Fruit fly (Drosophila melanogaster) whole organism, embryonic: ENCODE results near the gene Mst36Fb.

Source experiments
- BEAF-32 ChIP-seq: fragments of 200-800 bp; sonication (Bioruptor generic); optimal IDR thresholded peaks from 3 replicates; lab custom pipeline; 2017; ENCODE audit warnings: missing biosample characterization, missing genetic modification characterization, mild to moderate bottlenecking, moderate library complexity, missing genetic modification reagents
- CG10267 ChIP-seq: fragments of 200-800 bp; sonication (Bioruptor generic); optimal IDR thresholded peaks from 2 replicates; lab custom pipeline; 2018; ENCODE audit warnings: missing biosample characterization, mild to moderate bottlenecking, missing genetic modification characterization, moderate library complexity
- CG10565 ChIP-seq: fragments of 200-800 bp; sonication (Bioruptor generic); optimal IDR thresholded peaks from 3 replicates; lab custom pipeline; 2016; ENCODE audit warnings: missing biosample characterization, mild to moderate bottlenecking, missing genetic modification characterization
- CG12071 ChIP-seq: fragments of 200-800 bp; sonication (Bioruptor generic); optimal IDR thresholded peaks from 3 replicates; lab custom pipeline; 2018; ENCODE audit warnings: missing biosample characterization, mild to moderate bottlenecking, missing genetic modification characterization
- CG12155 ChIP-seq: fragments of 200-800 bp; sonication (Bioruptor generic); optimal IDR thresholded peaks from 3 replicates; lab custom pipeline; 2016; ENCODE audit warnings: missing biosample characterization, missing genetic modification characterization
- CG14441 ChIP-seq: fragments of 200-800 bp; sonication (Bioruptor generic); IDR thresholded peaks from 2 replicates; pipeline ENCODE4 v1.3.6; 2022; ENCODE audit warnings: missing biosample characterization, missing genetic modification characterization
- CG15073 ChIP-seq: fragments of 200-800 bp; sonication (Bioruptor generic); optimal IDR thresholded peaks from 2 replicates; lab custom pipeline; 2016; ENCODE audit warnings: missing biosample characterization, missing genetic modification characterization
- CG16813 ChIP-seq: fragments of 200-800 bp; sonication (Bioruptor generic); IDR thresholded peaks from 3 replicates; pipeline ENCODE4 v1.3.6; 2022; ENCODE audit warnings: missing biosample characterization, missing genetic modification characterization; ENCODE audit not compliant: partially characterized antibody
- CG17359 ChIP-seq: fragments of 200-800 bp; sonication (Bioruptor generic); optimal IDR thresholded peaks from 3 replicates; lab custom pipeline; 2018; ENCODE audit warnings: missing biosample characterization, mild to moderate bottlenecking, missing genetic modification characterization, moderate library complexity
- CG18764 ChIP-seq: fragments of 200-800 bp; sonication (Bioruptor generic); optimal IDR thresholded peaks from 3 replicates; lab custom pipeline; 2016; ENCODE audit warnings: missing biosample characterization, missing genetic modification characterization
- CG2120 ChIP-seq: fragments of 200-800 bp; sonication (Bioruptor generic); optimal IDR thresholded peaks from 3 replicates; lab custom pipeline; 2016; ENCODE audit warnings: missing biosample characterization, missing genetic modification characterization
- CG2202 ChIP-seq: fragments of 200-800 bp; sonication (Bioruptor generic); optimal IDR thresholded peaks from 2 replicates; lab custom pipeline; 2018; ENCODE audit warnings: missing biosample characterization, mild to moderate bottlenecking, missing genetic modification characterization
- CG3163 ChIP-seq: fragments of 200-800 bp; sonication (Bioruptor generic); optimal IDR thresholded peaks from 3 replicates; lab custom pipeline; 2016; ENCODE audit warnings: missing biosample characterization, missing genetic modification characterization
- CG4282 ChIP-seq: fragments of 200-800 bp; sonication (Bioruptor generic); optimal IDR thresholded peaks from 2 replicates; lab custom pipeline; 2016; ENCODE audit warnings: missing biosample characterization, missing genetic modification characterization
- CG4820 ChIP-seq: fragments of 200-800 bp; sonication (Bioruptor generic); optimal IDR thresholded peaks from 3 replicates; lab custom pipeline; 2016; ENCODE audit warnings: missing biosample characterization, missing genetic modification characterization
- CG6254 ChIP-seq: fragments of 200-800 bp; sonication (Bioruptor generic); optimal IDR thresholded peaks from 3 replicates; lab custom pipeline; 2017; ENCODE audit warnings: mild to moderate bottlenecking, missing biosample characterization, missing genetic modification reagents, missing genetic modification characterization
- CG8281 ChIP-seq: fragments of 200-800 bp; sonication (Bioruptor generic); optimal IDR thresholded peaks from 2 replicates; lab custom pipeline; 2018; ENCODE audit warnings: missing biosample characterization, mild to moderate bottlenecking, missing genetic modification characterization, moderate library complexity
- CG8388 ChIP-seq: fragments of 200-800 bp; sonication (Bioruptor generic); optimal IDR thresholded peaks from 2 replicates; lab custom pipeline; 2019; ENCODE audit warnings: missing biosample characterization, mild to moderate bottlenecking, missing genetic modification characterization, moderate library complexity
- Gsc ChIP-seq: fragments of 200-800 bp; sonication (Bioruptor generic); IDR thresholded peaks from 2 replicates; pipeline ENCODE4 v1.3.6; 2022; ENCODE audit warnings: missing biosample characterization, missing genetic modification characterization
- HLHmδ ChIP-seq: fragments of 200-800 bp; sonication (Bioruptor generic); optimal IDR thresholded peaks from 2 replicates; lab custom pipeline; 2018; ENCODE audit warnings: missing biosample characterization, mild to moderate bottlenecking, missing genetic modification characterization, moderate library complexity
- Hr39 ChIP-seq: fragments of >200 bp; optimal IDR thresholded peaks from 2 replicates; lab custom pipeline; 2017
- Meics ChIP-seq: fragments of 200-800 bp; sonication (Bioruptor generic); optimal IDR thresholded peaks from 2 replicates; lab custom pipeline; 2017; ENCODE audit warnings: missing biosample characterization, mild to moderate bottlenecking, missing genetic modification characterization
- Nf-YC ChIP-seq: fragments of 200-800 bp; optimal IDR thresholded peaks from 3 replicates; lab custom pipeline; 2019; ENCODE audit warnings: missing biosample characterization, mild to moderate bottlenecking, missing genetic modification characterization, moderate library complexity
- Pdp1 ChIP-seq, 2 experiments: fragments of 200-800 bp; sonication (Bioruptor generic); optimal IDR thresholded peaks; 3 replicates each; lab custom pipeline; 2016; ENCODE audit warnings: missing biosample characterization in 2 of 2, missing genetic modification characterization in 2 of 2, mild to moderate bottlenecking in 1 of 2, moderate library complexity in 1 of 2
- Poxn ChIP-seq: fragments of 200-800 bp; sonication (Bioruptor generic); IDR thresholded peaks from 2 replicates; pipeline ENCODE4 v1.3.6; 2022; ENCODE audit warnings: missing biosample characterization, missing genetic modification characterization
- TFAM ChIP-seq: fragments of 200-800 bp; sonication (Bioruptor generic); optimal IDR thresholded peaks from 2 replicates; lab custom pipeline; 2017; ENCODE audit warnings: missing biosample characterization, missing genetic modification characterization, inconsistent platforms
- Taf1 ChIP-seq: fragments of 200-800 bp; sonication (Bioruptor generic); IDR thresholded peaks from 2 replicates; pipeline ENCODE4 v1.3.6; 2022; ENCODE audit warnings: missing biosample characterization, missing genetic modification characterization
- abd-A ChIP-seq: fragments of 200-800 bp; sonication (Bioruptor generic); optimal IDR thresholded peaks from 3 replicates; lab custom pipeline; 2019; ENCODE audit warnings: missing biosample characterization, mild to moderate bottlenecking, missing genetic modification characterization, moderate library complexity
- ap ChIP-seq: fragments of 200-800 bp; sonication (Bioruptor generic); IDR thresholded peaks from 2 replicates; pipeline ENCODE4 v1.3.6; 2022; ENCODE audit warnings: missing biosample characterization, missing genetic modification characterization
- chn ChIP-seq: fragments of 200-800 bp; sonication (Bioruptor generic); optimal IDR thresholded peaks from 2 replicates; lab custom pipeline; 2016; ENCODE audit warnings: missing biosample characterization, missing genetic modification characterization
- cwo ChIP-seq: fragments of 200-800 bp; sonication (Bioruptor generic); optimal IDR thresholded peaks from 3 replicates; lab custom pipeline; 2017; ENCODE audit warnings: missing biosample characterization, missing genetic modification characterization, mild to moderate bottlenecking, moderate library complexity, missing genetic modification reagents
- fd102C ChIP-seq: fragments of 200-800 bp; sonication (Bioruptor generic); optimal IDR thresholded peaks from 2 replicates; lab custom pipeline; 2018; ENCODE audit warnings: missing biosample characterization, mild to moderate bottlenecking, missing genetic modification characterization, moderate library complexity
- ham ChIP-seq: fragments of 200-800 bp; sonication (Bioruptor generic); IDR thresholded peaks from 2 replicates; pipeline ENCODE4 v1.3.6; 2022; ENCODE audit warnings: missing biosample characterization, missing genetic modification characterization
- ind ChIP-seq: fragments of 200-800 bp; sonication (Bioruptor generic); optimal IDR thresholded peaks from 3 replicates; lab custom pipeline; 2016; ENCODE audit warnings: missing biosample characterization, missing genetic modification characterization
- pb ChIP-seq: fragments of 200-800 bp; sonication (Bioruptor generic); optimal IDR thresholded peaks from 3 replicates; lab custom pipeline; 2016; ENCODE audit warnings: missing biosample characterization, missing genetic modification characterization
- pho ChIP-seq: fragments of 200-800 bp; sonication (Bioruptor generic); optimal IDR thresholded peaks from 2 replicates; lab custom pipeline; 2016; ENCODE audit warnings: missing biosample characterization, missing genetic modification characterization
- pnt ChIP-seq: fragments of 200-800 bp; sonication (Bioruptor generic); optimal IDR thresholded peaks from 3 replicates; lab custom pipeline; 2016; ENCODE audit warnings: missing biosample characterization, missing genetic modification characterization
- psq ChIP-seq: fragments of 200-800 bp; sonication (Bioruptor generic); optimal IDR thresholded peaks from 2 replicates; lab custom pipeline; 2017; ENCODE audit warnings: missing biosample characterization, missing genetic modification characterization
- pzg ChIP-seq: fragments of 200-800 bp; sonication (Bioruptor generic); optimal IDR thresholded peaks from 3 replicates; lab custom pipeline; 2018; ENCODE audit warnings: missing biosample characterization, mild to moderate bottlenecking, missing genetic modification characterization, moderate library complexity
- ranshi ChIP-seq: fragments of 200-800 bp; sonication (Bioruptor generic); IDR thresholded peaks from 2 replicates; pipeline ENCODE4 v1.3.6; 2022; ENCODE audit warnings: missing biosample characterization, missing genetic modification characterization
- run ChIP-seq: fragments of 200-800 bp; sonication (Bioruptor generic); optimal IDR thresholded peaks from 3 replicates; lab custom pipeline; 2018; ENCODE audit warnings: missing biosample characterization, mild to moderate bottlenecking, missing genetic modification characterization
- slbo ChIP-seq: fragments of 200-800 bp; sonication (Bioruptor generic); IDR thresholded peaks from 2 replicates; pipeline ENCODE4 v1.3.6; 2022; ENCODE audit warnings: missing biosample characterization, missing genetic modification characterization
- sr ChIP-seq: fragments of 200-800 bp; sonication (Bioruptor generic); IDR thresholded peaks from 3 replicates; pipeline ENCODE4 v1.3.6; 2022; ENCODE audit warnings: missing biosample characterization, missing genetic modification characterization
- stc ChIP-seq: fragments of 200-800 bp; sonication (Bioruptor generic); IDR thresholded peaks from 2 replicates; pipeline ENCODE4 v1.3.6; 2022; ENCODE audit warnings: missing biosample characterization, missing genetic modification characterization
- tap ChIP-seq: fragments of 200-800 bp; optimal IDR thresholded peaks from 3 replicates; lab custom pipeline; 2019; ENCODE audit warnings: missing biosample characterization, mild to moderate bottlenecking, missing genetic modification characterization, moderate library complexity
- unc-4 ChIP-seq: fragments of 200-800 bp; sonication (Bioruptor generic); IDR thresholded peaks from 2 replicates; pipeline ENCODE4 v1.3.6; 2022; ENCODE audit warnings: missing biosample characterization, missing genetic modification characterization; ENCODE audit not compliant: partially characterized antibody
- wek ChIP-seq: fragments of 200-800 bp; sonication (Bioruptor generic); optimal IDR thresholded peaks from 3 replicates; lab custom pipeline; 2018; ENCODE audit warnings: missing biosample characterization, mild to moderate bottlenecking, missing genetic modification characterization, moderate library complexity
- wor ChIP-seq: fragments of 200-800 bp; sonication (Bioruptor generic); IDR thresholded peaks from 2 replicates; pipeline ENCODE4 v1.3.6; 2022; ENCODE audit warnings: missing biosample characterization, missing genetic modification characterization
- zen ChIP-seq: fragments of 200-800 bp; sonication (Bioruptor generic); optimal IDR thresholded peaks from 3 replicates; lab custom pipeline; 2018; ENCODE audit warnings: missing biosample characterization, mild to moderate bottlenecking, missing genetic modification characterization, moderate library complexity

The Mst36Fb gene

DNA sequence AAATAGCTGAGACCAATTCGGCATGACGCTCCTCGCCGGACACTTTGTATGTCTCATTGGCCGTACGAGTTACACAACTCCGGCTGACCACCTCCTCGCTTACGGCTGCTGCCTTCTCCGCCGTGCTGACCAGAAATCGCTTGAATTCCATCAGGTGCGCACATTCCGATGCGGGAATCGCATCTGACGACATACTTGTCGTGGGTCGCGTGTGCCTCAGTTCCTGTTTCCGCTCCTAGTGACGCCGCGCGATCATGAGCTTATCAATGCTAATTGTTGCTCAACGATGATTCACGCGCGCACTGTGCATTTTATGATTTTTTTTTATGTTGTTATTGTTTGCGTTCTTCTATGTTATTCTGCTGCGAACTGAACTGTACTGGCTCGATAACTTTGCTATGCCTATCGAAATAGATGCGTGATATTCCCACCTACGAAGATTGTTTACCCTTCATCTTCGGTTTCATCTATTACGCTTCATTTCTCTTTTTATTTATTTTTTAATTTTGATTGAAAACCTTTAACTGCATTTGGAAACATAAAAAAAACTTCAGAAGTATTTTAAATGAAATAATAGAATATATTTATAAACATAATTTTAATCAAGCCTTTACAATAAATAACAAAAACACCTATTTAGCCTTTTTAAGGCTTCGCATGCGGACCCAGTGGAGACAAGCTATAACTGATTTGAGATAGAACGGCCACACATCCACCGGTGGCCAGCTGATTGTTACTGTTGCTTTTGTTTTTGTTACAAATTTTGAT, 28.0 kb upstream of the Mst36Fb start, which contains the start of the genes CG10376 and CG10343 (continued):
- TF ChIP-seq zen (tag; lab: Kevin White, UChicago): peak; percentile 90
- peak; percentile 83 for TF ChIP-seq wor (GFP tag; lab: Robert Waterston, UW)
- TF ChIP-seq abd-A (tag; lab: Kevin White, UChicago): no peak
- TF ChIP-seq CG4282 (GFP tag; lab: Kevin White, UChicago): no peak
- no peak for TF ChIP-seq Hr39 (lab: Kevin White, UChicago)
- TF ChIP-seq stc (GFP tag; lab: Robert Waterston, UW): peak; percentile 44; the same call in 1 of the 2 replicates
- peak; percentile 70 for TF ChIP-seq chn
- peak; percentile 83 for TF ChIP-seq tap (tag; lab: Kevin White, UChicago)
- TF ChIP-seq pzg (GFP tag; lab: Kevin White, UChicago): peak; percentile 52
- TF ChIP-seq Meics (GFP tag; lab: Kevin White, UChicago): peak; percentile 86
- TF ChIP-seq CG12155: peak; percentile 83
- TF ChIP-seq ap: peak; percentile 64
- TF ChIP-seq cwo: peak; percentile 28
- TF ChIP-seq CG12071: no peak
- peak; percentile 66 for TF ChIP-seq run (tag; lab: Kevin White, UChicago)
- TF ChIP-seq Gsc (GFP tag; lab: Robert Waterston, UW): peak; percentile 48; the same call in 1 of the 2 replicates
- TF ChIP-seq pb (GFP tag; lab: Kevin White, UChicago): no peak
- peak; percentile 53 for TF ChIP-seq CG15073 (GFP tag; lab: Kevin White, UChicago)
- peak; percentile 35 for TF ChIP-seq wek (GFP tag; lab: Kevin White, UChicago)
- TF ChIP-seq CG16813: no peak
- peak; percentile 66 for TF ChIP-seq CG2202 (tag; lab: Kevin White, UChicago)
- TF ChIP-seq ind (GFP tag; lab: Kevin White, UChicago): peak; percentile 86
- TF ChIP-seq pho (GFP tag; lab: Kevin White, UChicago): peak; percentile 36
- TF ChIP-seq ranshi (GFP tag; lab: Robert Waterston, UW): peak; percentile 83; the same call in 1 of the 2 replicates
- peak; percentile 86 for TF ChIP-seq psq (GFP tag; lab: Kevin White, UChicago)
- peak; percentile 59 for TF ChIP-seq fd102C
- TF ChIP-seq Taf1: peak; percentile 62
- TF ChIP-seq CG18764 (GFP tag; lab: Kevin White, UChicago): peak; percentile 76
- TF ChIP-seq TFAM (GFP tag; lab: Kevin White, UChicago): no peak
- TF ChIP-seq BEAF-32 (GFP tag; lab: Kevin White, UChicago): peak; percentile 49
- TF ChIP-seq unc-4 (GFP tag; lab: Robert Waterston, UW): peak; percentile 40; the same call in 1 of the 2 replicates
- peak; percentile 85 for TF ChIP-seq CG8388
- peak; percentile 93 for TF ChIP-seq slbo (GFP tag; lab: Robert Waterston, UW)
- TF ChIP-seq CG3163 (GFP tag; lab: Kevin White, UChicago): no peak
- TF ChIP-seq CG2120 (GFP tag; lab: Kevin White, UChicago): peak; percentile 84
- peak; percentile 48; the same call in 1 of the 2 replicates for TF ChIP-seq Poxn
- peak; percentile 70 for TF ChIP-seq CG8281
- TF ChIP-seq HLHmδ (GFP tag; lab: Kevin White, UChicago): no peak
- TF ChIP-seq CG4820: peak; percentile 81
- no peak for TF ChIP-seq CG10565 (GFP tag; lab: Kevin White, UChicago)
- peak; percentile 82 for TF ChIP-seq CG14441 (GFP tag; lab: Robert Waterston, UW)
- no peak for TF ChIP-seq ham (GFP tag; lab: Robert Waterston, UW)
- peak; percentile 28 to 71 for TF ChIP-seq Pdp1 (GFP tag; optimal IDR thresholded peaks at IDR 0.05; lab: Kevin White, UChicago)
- peak; percentile 85 for TF ChIP-seq CG10267 (tag; lab: Kevin White, UChicago)
- TF ChIP-seq pnt (GFP tag; lab: Kevin White, UChicago): peak; percentile 60
- peak; percentile 83 for TF ChIP-seq CG17359
- TF ChIP-seq sr (GFP tag; lab: Robert Waterston, UW): no peak
- peak; percentile 89 for TF ChIP-seq Nf-YC
- peak; percentile 50 for TF ChIP-seq CG6254 (GFP tag; lab: Kevin White, UChicago)
